In the genomic region with DNA sequence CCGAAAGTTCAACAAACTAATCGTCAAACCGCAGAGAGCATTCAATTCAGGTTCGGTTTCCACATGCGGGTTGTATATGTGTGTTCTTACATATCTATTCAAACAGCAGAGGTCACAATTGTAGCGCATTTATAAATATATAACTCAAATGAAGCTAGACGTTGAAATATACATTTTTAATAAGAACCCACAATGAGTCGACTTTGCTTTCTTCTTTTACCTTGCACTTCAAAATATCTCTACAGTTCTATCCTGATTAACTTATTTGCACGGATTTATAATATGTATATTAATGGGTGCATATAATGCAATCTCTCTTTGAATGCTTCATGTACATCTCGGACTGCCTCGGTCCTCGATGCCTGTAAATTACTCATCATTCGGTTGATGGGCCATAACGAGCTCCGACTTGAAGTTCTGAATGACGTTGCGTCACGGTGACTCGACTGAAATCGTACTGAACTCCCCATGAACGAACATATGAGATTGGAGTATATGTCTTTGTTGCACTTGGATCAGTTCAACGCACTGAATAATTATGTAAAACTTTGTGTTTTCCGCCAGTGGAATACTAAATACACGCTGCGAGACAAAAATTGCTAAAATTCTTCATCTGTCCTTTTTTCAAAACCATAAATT, we compare ENCODE assay signal across 5 fruit fly cellular contexts.
A peak's percentile ranks its signal among the peaks of the same experiment; 100 is the strongest.
TF ChIP-seq lines count a peak whose summit lies in the region.

No protein-coding gene starts in this region.

- TF ChIP-seq CTCF in whole organism, embryonic (GFP tag; optimal IDR thresholded peaks at IDR 0.05; lab: Kevin White, UChicago), result no peak

TF ChIP-seq in whole organism, adult, 20 proteins besides CTCF, POLR2A, EP300 and RAD21:
- peak in 1 of 2 experiments; percentile 91 for TF ChIP-seq cnc (optimal IDR thresholded peaks at IDR 0.05; lab: Kevin White, UChicago)
- peak; percentile 14 for TF ChIP-seq CG14711 (tag; optimal IDR thresholded peaks at IDR 0.05; lab: Kevin White, UChicago)
- peak; percentile 46 for TF ChIP-seq kay (GFP tag; lab: Kevin White, UChicago; ENCODE audit: borderline replicate concordance)
- TF ChIP-seq cic (GFP tag; optimal IDR thresholded peaks at IDR 0.05; lab: Kevin White, UChicago), result no peak
- no peak for TF ChIP-seq CG1620 (GFP tag; optimal IDR thresholded peaks at IDR 0.05; lab: Kevin White, UChicago)
- peak; percentile 2 for TF ChIP-seq CG7045 (GFP tag; optimal IDR thresholded peaks at IDR 0.05; lab: Kevin White, UChicago)
- peak; percentile 1 for TF ChIP-seq Mnt (GFP tag; optimal IDR thresholded peaks at IDR 0.05; lab: Kevin White, UChicago)
- TF ChIP-seq CG5204 (GFP tag; optimal IDR thresholded peaks at IDR 0.05; lab: Kevin White, UChicago), result no peak
- no peak for TF ChIP-seq pad (GFP tag; optimal IDR thresholded peaks at IDR 0.05; lab: Kevin White, UChicago)
- TF ChIP-seq Clk (GFP tag; optimal IDR thresholded peaks at IDR 0.05; lab: Kevin White, UChicago), result no peak
- no peak for TF ChIP-seq CG12768 (GFP tag; optimal IDR thresholded peaks at IDR 0.05; lab: Kevin White, UChicago)
- peak; percentile 23 for TF ChIP-seq CG33017 (tag; optimal IDR thresholded peaks at IDR 0.05; lab: Kevin White, UChicago)
- TF ChIP-seq ovo (GFP tag; optimal IDR thresholded peaks at IDR 0.05; lab: Kevin White, UChicago), result no peak

TF ChIP-seq in whole organism, embryonic, 481 proteins besides CTCF, POLR2A, EP300 and RAD21 (continues in another document):
- TF ChIP-seq so (GFP tag; IDR thresholded peaks at IDR 0.05; lab: Robert Waterston, UW), result no peak
- TF ChIP-seq gro (GFP tag; optimal IDR thresholded peaks at IDR 0.05; lab: Kevin White, UChicago), result no peak
- peak; percentile 32 for TF ChIP-seq CG12391 (tag; optimal IDR thresholded peaks at IDR 0.05; lab: Kevin White, UChicago)
- TF ChIP-seq gce (GFP tag; IDR thresholded peaks at IDR 0.05; lab: Robert Waterston, UW), result no peak
- TF ChIP-seq CG14050 (GFP tag; IDR thresholded peaks at IDR 0.05; lab: Robert Waterston, UW), result no peak
- TF ChIP-seq CG13424 (tag; optimal IDR thresholded peaks at IDR 0.05; lab: Kevin White, UChicago), result peak; percentile 43
- no peak for TF ChIP-seq CG30431 (GFP tag; optimal IDR thresholded peaks at IDR 0.05; lab: Kevin White, UChicago)
- peak; percentile 25; the same call in 1 of the 2 replicates for TF ChIP-seq Atf6 (GFP tag; IDR thresholded peaks at IDR 0.05; lab: Robert Waterston, UW)
- no peak for TF ChIP-seq grau (tag; optimal IDR thresholded peaks at IDR 0.05; lab: Kevin White, UChicago)
- no peak for TF ChIP-seq bab2 (GFP tag; optimal IDR thresholded peaks at IDR 0.05; lab: Kevin White, UChicago)
- TF ChIP-seq nom (GFP tag; optimal IDR thresholded peaks at IDR 0.05; lab: Kevin White, UChicago), result peak; percentile 42
- no peak for TF ChIP-seq CG33213 (GFP tag; optimal IDR thresholded peaks at IDR 0.05; lab: Kevin White, UChicago)
- peak; percentile 35; the same call in 1 of the 2 replicates for TF ChIP-seq CG32772 (GFP tag; IDR thresholded peaks at IDR 0.05; lab: Robert Waterston, UW)
- TF ChIP-seq wor (GFP tag; IDR thresholded peaks at IDR 0.05; lab: Robert Waterston, UW), result no peak
- TF ChIP-seq phol (tag; optimal IDR thresholded peaks at IDR 0.05; lab: Kevin White, UChicago), result peak; percentile 57
- TF ChIP-seq tap (tag; optimal IDR thresholded peaks at IDR 0.05; lab: Kevin White, UChicago), result no peak
- no peak for TF ChIP-seq ase (GFP tag; IDR thresholded peaks at IDR 0.05; lab: Robert Waterston, UW)
- TF ChIP-seq trem (tag; optimal IDR thresholded peaks at IDR 0.05; lab: Kevin White, UChicago), result peak; percentile 24

TF ChIP-seq in whole organism, prepupa, 60 proteins besides CTCF, POLR2A, EP300 and RAD21 (continues in another document):
- TF ChIP-seq acj6 (GFP tag; optimal IDR thresholded peaks at IDR 0.05; lab: Kevin White, UChicago) (peak; percentile 77), spab (GFP tag; optimal IDR thresholded peaks at IDR 0.05; lab: Kevin White, UChicago) (peak; percentile 73), Ets96B (tag; optimal IDR thresholded peaks at IDR 0.05; lab: Kevin White, UChicago) (peak; percentile 72), Smox (GFP tag; optimal IDR thresholded peaks at IDR 0.05; lab: Kevin White, UChicago) (peak; percentile 62), CG10631 (GFP tag; optimal IDR thresholded peaks at IDR 0.05; lab: Kevin White, UChicago) (peak; percentile 75), vri (GFP tag; optimal IDR thresholded peaks at IDR 0.05; lab: Kevin White, UChicago) (peak; percentile 71), Eip93F (GFP tag; optimal IDR thresholded peaks at IDR 0.05; lab: Kevin White, UChicago) (no peak), Hr38 (GFP tag; optimal IDR thresholded peaks at IDR 0.05; lab: Kevin White, UChicago) (no peak), CG6808 (GFP tag; optimal IDR thresholded peaks at IDR 0.05; lab: Kevin White, UChicago) (peak; percentile 42), Blimp-1 (GFP tag; optimal IDR thresholded peaks at IDR 0.05; lab: Kevin White, UChicago) (no peak), Lpt (GFP tag; optimal IDR thresholded peaks at IDR 0.05; lab: Kevin White, UChicago) (peak; percentile 66), svp (GFP tag; lab: Kevin White, UChicago) (peak; percentile 71), cyc (GFP tag; optimal IDR thresholded peaks at IDR 0.05; lab: Kevin White, UChicago) (peak; percentile 51), CG6854 (GFP tag; optimal IDR thresholded peaks at IDR 0.05; lab: Kevin White, UChicago) (no peak), fd85E (GFP tag; optimal IDR thresholded peaks at IDR 0.05; lab: Kevin White, UChicago) (no peak), ss (GFP tag; optimal IDR thresholded peaks at IDR 0.05; lab: Kevin White, UChicago) (peak; percentile 14 to 47), Eip78C (GFP tag; lab: Kevin White, UChicago) (peak; percentile 95), Hr4 (GFP tag; optimal IDR thresholded peaks at IDR 0.05; lab: Kevin White, UChicago) (peak; percentile 80), CG34406 (GFP tag; optimal IDR thresholded peaks at IDR 0.05; lab: Kevin White, UChicago) (peak; percentile 56)

TF ChIP-seq in whole organism, pupa, 21 proteins besides CTCF, POLR2A, EP300 and RAD21:
- TF ChIP-seq Pif1B (GFP tag; optimal IDR thresholded peaks at IDR 0.05; lab: Kevin White, UChicago) (peak; percentile 68), CG8159 (tag; optimal IDR thresholded peaks at IDR 0.05; lab: Kevin White, UChicago) (peak; percentile 78), CG14655 (GFP tag; optimal IDR thresholded peaks at IDR 0.05; lab: Kevin White, UChicago) (peak; percentile 81), CG32121 (GFP tag; IDR thresholded peaks at IDR 0.05; lab: Robert Waterston, UW) (peak; percentile 74), Ets98B (GFP tag; IDR thresholded peaks at IDR 0.05; lab: Robert Waterston, UW) (peak; percentile 75), EcR (GFP tag; optimal IDR thresholded peaks at IDR 0.05; lab: Kevin White, UChicago) (peak; percentile 86), CG9948 (tag; optimal IDR thresholded peaks at IDR 0.05; lab: Kevin White, UChicago) (peak; percentile 69), CG34367 (tag; optimal IDR thresholded peaks at IDR 0.05; lab: Kevin White, UChicago) (peak; percentile 70), D1 (tag; optimal IDR thresholded peaks at IDR 0.05; lab: Kevin White, UChicago) (peak; percentile 17), CG17806 (tag; optimal IDR thresholded peaks at IDR 0.05; lab: Kevin White, UChicago) (peak; percentile 79), CG15710 (tag; optimal IDR thresholded peaks at IDR 0.05; lab: Kevin White, UChicago) (peak; percentile 78), rn (GFP tag; IDR thresholded peaks at IDR 0.05; lab: Robert Waterston, UW) (no peak), Pif1A (GFP tag; optimal IDR thresholded peaks at IDR 0.05; lab: Kevin White, UChicago) (peak; percentile 80), CG10348 (GFP tag; IDR thresholded peaks at IDR 0.05; lab: Robert Waterston, UW) (no peak), CG8301 (tag; optimal IDR thresholded peaks at IDR 0.05; lab: Kevin White, UChicago) (peak; percentile 80), CG12605 (GFP tag; IDR thresholded peaks at IDR 0.05; lab: Robert Waterston, UW) (peak; percentile 50), Snoo (tag; optimal IDR thresholded peaks at IDR 0.05; lab: Kevin White, UChicago) (peak; percentile 46), CG4496 (GFP tag; IDR thresholded peaks at IDR 0.05; lab: Robert Waterston, UW) (peak; percentile 81), fd96Ca (GFP tag; IDR thresholded peaks at IDR 0.05; lab: Robert Waterston, UW) (no peak), gl (tag; optimal IDR thresholded peaks at IDR 0.05; lab: Kevin White, UChicago) (peak; percentile 35), CG13204 (GFP tag; optimal IDR thresholded peaks at IDR 0.05; lab: Kevin White, UChicago) (no peak)
TF ChIP-seq in whole organism, pupa: peak in this region for 17.

TF ChIP-seq in whole organism, wandering third instar larva, 38 proteins besides CTCF, POLR2A, EP300 and RAD21 (continues in another document):
- TF ChIP-seq Vsx2 (GFP tag; optimal IDR thresholded peaks at IDR 0.05; lab: Kevin White, UChicago; ENCODE audit: partially characterized antibody) (no peak), jim (GFP tag; optimal IDR thresholded peaks at IDR 0.05; lab: Kevin White, UChicago) (no peak), Jra (GFP tag; optimal IDR thresholded peaks at IDR 0.05; lab: Kevin White, UChicago) (peak; percentile 20), dmrt93B (GFP tag; optimal IDR thresholded peaks at IDR 0.05; lab: Kevin White, UChicago) (no peak), psq (GFP tag; optimal IDR thresholded peaks at IDR 0.05; lab: Kevin White, UChicago) (peak; percentile 41), brk (GFP tag; optimal IDR thresholded peaks at IDR 0.05; lab: Kevin White, UChicago) (no peak), tai (GFP tag; optimal IDR thresholded peaks at IDR 0.05; lab: Kevin White, UChicago) (peak; percentile 64), pan (optimal IDR thresholded peaks at IDR 0.05; lab: Kevin White, UChicago) (no peak), foxo (GFP tag; optimal IDR thresholded peaks at IDR 0.05; lab: Kevin White, UChicago) (peak in 1 of 2 experiments; percentile 53), h (GFP tag; optimal IDR thresholded peaks at IDR 0.05; lab: Kevin White, UChicago) (peak; percentile 65), Myc (optimal IDR thresholded peaks at IDR 0.05; lab: Kevin White, UChicago) (no peak), fru (GFP tag; optimal IDR thresholded peaks at IDR 0.05; lab: Kevin White, UChicago) (peak; percentile 64), woc (GFP tag; optimal IDR thresholded peaks at IDR 0.05; lab: Kevin White, UChicago) (no peak), Abd-B (GFP tag; optimal IDR thresholded peaks at IDR 0.05; lab: Kevin White, UChicago) (no peak), CrebA (GFP tag; optimal IDR thresholded peaks at IDR 0.05; lab: Kevin White, UChicago; ENCODE audit: borderline replicate concordance) (no peak), Dif (GFP tag; optimal IDR thresholded peaks at IDR 0.05; lab: Kevin White, UChicago; ENCODE audit: partially characterized antibody) (no peak), Hnf4 (GFP tag; optimal IDR thresholded peaks at IDR 0.05; lab: Kevin White, UChicago) (peak; percentile 50), Rel (GFP tag; optimal IDR thresholded peaks at IDR 0.05; lab: Kevin White, UChicago) (no peak), Rel (tag; optimal IDR thresholded peaks at IDR 0.05; lab: Kevin White, UChicago) (no peak), dsf (GFP tag; optimal IDR thresholded peaks at IDR 0.05; lab: Kevin White, UChicago; ENCODE audit: borderline replicate concordance) (no peak), OdsH (GFP tag; optimal IDR thresholded peaks at IDR 0.05; lab: Kevin White, UChicago) (peak; percentile 45), HLH106 (tag; optimal IDR thresholded peaks at IDR 0.05; lab: Kevin White, UChicago) (peak; percentile 64)
